Fruit fly (Drosophila melanogaster) whole organism, prepupa: ENCODE results near the gene CG31516.

Experiments used
- Blimp-1 ChIP-seq: fragments of 200-800 bp; sonication (Bioruptor generic); optimal IDR thresholded peaks from 3 replicates; lab custom pipeline; 2017; ENCODE audit warnings: missing biosample characterization, missing genetic modification characterization, mild to moderate bottlenecking, moderate library complexity, missing genetic modification reagents
- CG6276 ChIP-seq: fragments of 200-800 bp; sonication (Bioruptor generic); optimal IDR thresholded peaks from 2 replicates; lab custom pipeline; 2017; ENCODE audit warnings: missing biosample characterization, mild to moderate bottlenecking, missing genetic modification characterization
- CG6808 ChIP-seq: fragments of 200-800 bp; sonication (Bioruptor generic); optimal IDR thresholded peaks from 3 replicates; lab custom pipeline; 2017; ENCODE audit warnings: missing biosample characterization, missing genetic modification characterization, mild to moderate bottlenecking, moderate library complexity, missing genetic modification reagents
- CG6854 ChIP-seq: fragments of 200-800 bp; sonication (Bioruptor generic); optimal IDR thresholded peaks from 2 replicates; lab custom pipeline; 2017; ENCODE audit warnings: missing biosample characterization, mild to moderate bottlenecking, missing genetic modification characterization
- Eip75B ChIP-seq: fragments of 200-800 bp; sonication (Bioruptor generic); optimal IDR thresholded peaks from 3 replicates; lab custom pipeline; 2016; ENCODE audit warnings: missing biosample characterization, missing genetic modification characterization
- Eip78C ChIP-seq: fragments of 200-800 bp; sonication (Bioruptor generic); peaks from one replicate; lab custom pipeline; 2016; ENCODE audit warnings: missing biosample characterization, missing genetic modification characterization
- Met ChIP-seq: fragments of 200-800 bp; sonication (Bioruptor generic); optimal IDR thresholded peaks from 3 replicates; lab custom pipeline; 2016; ENCODE audit warnings: missing biosample characterization, missing genetic modification characterization
- Sox102F ChIP-seq: fragments of 200-800 bp; sonication (Bioruptor generic); optimal IDR thresholded peaks from 2 replicates; lab custom pipeline; 2016; ENCODE audit warnings: missing biosample characterization, mild to moderate bottlenecking, missing genetic modification characterization
- Sox15 ChIP-seq: fragments of 200-800 bp; sonication (Bioruptor generic); optimal IDR thresholded peaks from 3 replicates; lab custom pipeline; 2016; ENCODE audit warnings: missing biosample characterization, missing genetic modification characterization
- acj6 ChIP-seq: fragments of 200-800 bp; sonication (Bioruptor generic); optimal IDR thresholded peaks from 3 replicates; lab custom pipeline; 2016; ENCODE audit warnings: missing biosample characterization, missing genetic modification characterization
- fkh ChIP-seq: fragments of 200-800 bp; sonication (Bioruptor generic); optimal IDR thresholded peaks from 3 replicates; lab custom pipeline; 2017; ENCODE audit warnings: missing biosample characterization, mild to moderate bottlenecking, missing genetic modification characterization, moderate library complexity
- lz ChIP-seq: fragments of 200-800 bp; sonication (Bioruptor generic); optimal IDR thresholded peaks from 3 replicates; lab custom pipeline; 2016; ENCODE audit warnings: missing biosample characterization, missing genetic modification characterization
- topi ChIP-seq: fragments of 200-800 bp; sonication (Bioruptor generic); optimal IDR thresholded peaks from 3 replicates; lab custom pipeline; 2016; ENCODE audit warnings: missing biosample characterization, missing genetic modification characterization

Gene CG31516

DNA sequence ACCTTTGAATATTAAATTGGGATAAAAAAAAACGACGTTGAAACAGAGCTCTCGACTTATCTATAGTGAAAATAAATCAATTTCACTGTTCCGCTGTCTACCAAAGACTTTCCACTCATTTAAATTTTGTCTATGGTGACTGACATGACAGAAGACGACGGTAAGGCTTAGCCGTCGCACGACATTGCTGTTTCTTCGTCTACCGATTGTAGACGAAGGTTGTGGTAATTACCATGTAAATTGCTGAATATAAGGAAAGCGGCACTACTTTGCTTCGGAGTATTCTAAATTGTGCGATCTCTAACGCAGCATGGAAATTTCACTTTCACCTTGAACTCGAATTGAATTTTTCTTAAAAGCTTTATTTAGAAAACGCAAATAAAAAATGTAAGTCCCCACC, 43.2 kb downstream of the CG31516 start:
- TF ChIP-seq topi (GFP tag; lab: Kevin White, UChicago) (no peak), acj6 (GFP tag; lab: Kevin White, UChicago) (no peak), Met (GFP tag; lab: Kevin White, UChicago) (no peak), Sox102F (GFP tag; lab: Kevin White, UChicago) (no peak), Eip78C (GFP tag; lab: Kevin White, UChicago) (no peak), CG6276 (GFP tag; lab: Kevin White, UChicago) (no peak)

DNA sequence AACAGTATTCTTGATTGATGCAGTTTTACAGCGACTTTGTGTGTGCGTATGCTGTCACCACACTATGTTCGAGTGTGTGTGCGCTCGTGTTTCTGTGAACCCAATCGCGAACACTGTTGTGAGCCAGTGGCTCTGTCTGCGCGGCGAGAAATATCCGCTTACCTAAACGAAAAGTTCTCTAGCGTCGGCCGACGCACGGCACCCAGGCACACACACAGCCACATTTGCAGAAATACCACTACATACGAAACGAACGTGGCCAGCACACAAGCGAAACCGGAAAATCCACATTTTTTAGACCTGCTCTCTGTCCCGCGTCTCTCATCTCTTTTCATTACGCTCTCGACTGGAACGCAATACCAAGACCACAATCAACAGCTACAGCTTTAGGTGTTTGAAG, 45.0 kb downstream of the CG31516 start:
- no peak for TF ChIP-seq CG6808
- peak; percentile 44 for TF ChIP-seq Blimp-1 (GFP tag; lab: Kevin White, UChicago)
- no peak for TF ChIP-seq Sox15 (GFP tag; lab: Kevin White, UChicago)
- TF ChIP-seq, all 60 proteins: peak for 1

DNA sequence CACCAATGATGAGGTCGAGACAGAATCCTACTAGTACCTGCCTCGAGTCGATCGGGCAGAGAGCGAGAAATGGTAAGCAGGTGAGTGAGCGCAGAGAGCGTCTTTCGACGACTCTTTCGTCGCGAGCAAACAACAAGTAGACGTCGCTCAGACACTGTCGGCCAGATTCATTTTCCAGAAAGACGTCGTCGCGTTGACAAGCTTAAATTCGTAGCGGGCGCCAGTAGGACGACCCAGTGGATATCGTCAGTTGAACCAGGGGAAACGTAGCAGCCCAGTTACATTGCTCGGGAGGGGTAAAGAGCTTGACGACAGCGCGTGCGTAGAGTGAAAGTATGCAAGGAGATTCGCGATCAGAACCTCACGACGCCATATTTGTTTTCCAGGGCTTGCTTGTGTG, 45.5 kb downstream of the CG31516 start, which contains the start of gene CG12581:
TSS of gene CG12581 (plus strand) at position 163 of the 400 bp plus-strand sequence.
- peak; percentile 4 for TF ChIP-seq CG6854 (GFP tag; lab: Kevin White, UChicago)
- TF ChIP-seq Eip75B (GFP tag; lab: Kevin White, UChicago), result peak; percentile 5
- no peak for TF ChIP-seq lz (GFP tag; lab: Kevin White, UChicago)
- TF ChIP-seq Sox102F (GFP tag; lab: Kevin White, UChicago), result peak; percentile 10
- TF ChIP-seq acj6 (GFP tag; lab: Kevin White, UChicago), result no peak
- TF ChIP-seq Blimp-1 (GFP tag; lab: Kevin White, UChicago), result peak; percentile 92
- peak; percentile 37 for TF ChIP-seq fkh (GFP tag; lab: Kevin White, UChicago)
- peak; percentile 5 for TF ChIP-seq Eip78C (GFP tag; lab: Kevin White, UChicago)
- TF ChIP-seq, all 60 proteins: peak for 6
